Worm (Caenorhabditis elegans) whole organism, young adult: ENCODE measurements around the gene cua-1.

ENCODE experiments used
- B0019.2 ChIP-seq: fragments of 200-800 bp; sonication (Bioruptor generic); conservative IDR thresholded peaks from 2 replicates; pipeline ENCODE4 v1.3.6; 2022; ENCODE audit warnings: missing genetic modification reagents, missing genetic modification characterization, missing compliant biosample characterization
- B0035.1 ChIP-seq: sonication (generic microtip); optimal IDR thresholded peaks from 2 replicates; lab custom pipeline; 2016; ENCODE audit warnings: missing genetic modification characterization, mild to moderate bottlenecking, missing compliant biosample characterization, missing genotype, missing genetic modification reagents
- B0336.3 ChIP-seq: fragments of 200-800 bp; sonication (Bioruptor generic); IDR thresholded peaks from 2 replicates; pipeline ENCODE4 v1.3.6; 2022; ENCODE audit warnings: missing genetic modification characterization, missing compliant biosample characterization
- F10E7.11 ChIP-seq: sonication (generic microtip); optimal IDR thresholded peaks from 2 replicates; lab custom pipeline; 2017; ENCODE audit warnings: mild to moderate bottlenecking, missing genetic modification characterization, moderate library complexity, missing compliant biosample characterization
- F33H1.4 ChIP-seq: fragments of 200-800 bp; sonication (Bioruptor generic); IDR thresholded peaks from 2 replicates; pipeline ENCODE4 v1.3.6; 2022; ENCODE audit warnings: missing genetic modification reagents, missing genetic modification characterization, missing compliant biosample characterization
- F37B4.10 ChIP-seq: fragments of 200-800 bp; sonication (Bioruptor generic); IDR thresholded peaks from 2 replicates; pipeline ENCODE4 v1.3.6; 2022; ENCODE audit warnings: missing genetic modification characterization, missing compliant biosample characterization
- F57A8.1 ChIP-seq: fragments of 200-800 bp; sonication (Bioruptor generic); optimal IDR thresholded peaks from 2 replicates; lab custom pipeline; 2018; ENCODE audit warnings: mild to moderate bottlenecking, missing genetic modification characterization, moderate library complexity, missing compliant biosample characterization
- F57C9.4 ChIP-seq: sonication (generic microtip); optimal IDR thresholded peaks from 2 replicates; lab custom pipeline; 2017; ENCODE audit warnings: mild to moderate bottlenecking, missing genetic modification characterization, missing compliant biosample characterization
- K12H6.12 ChIP-seq: fragments of 200-800 bp; sonication (Bioruptor generic); optimal IDR thresholded peaks from 2 replicates; lab custom pipeline; 2018; ENCODE audit warnings: mild to moderate bottlenecking, missing genetic modification characterization, missing compliant biosample characterization
- T07F8.4 ChIP-seq: sonication (generic microtip); optimal IDR thresholded peaks from 2 replicates; lab custom pipeline; 2016; ENCODE audit warnings: mild to moderate bottlenecking, missing genetic modification characterization, moderate library complexity, missing compliant biosample characterization
- Y53F4B.3 ChIP-seq: fragments of 200-800 bp; sonication (Bioruptor generic); IDR thresholded peaks from 2 replicates; pipeline ENCODE4 v1.3.6; 2022; ENCODE audit warnings: missing genetic modification reagents, missing genetic modification characterization, missing compliant biosample characterization
- Y53G8AR.9 ChIP-seq: fragments of 200-800 bp; sonication (Bioruptor generic); conservative IDR thresholded peaks from 2 replicates; pipeline ENCODE4 v1.3.6; 2022; ENCODE audit warnings: missing genetic modification reagents, missing genetic modification characterization, missing compliant biosample characterization
- attf-3 ChIP-seq: fragments of 200-800 bp; sonication (Bioruptor generic); conservative IDR thresholded peaks from 2 replicates; pipeline ENCODE4 v1.3.6; 2022; ENCODE audit warnings: missing genetic modification reagents, missing genetic modification characterization, missing compliant biosample characterization
- attf-5 ChIP-seq: fragments of 200-800 bp; sonication (Bioruptor generic); optimal IDR thresholded peaks from 2 replicates; lab custom pipeline; 2018; ENCODE audit warnings: mild to moderate bottlenecking, missing genetic modification characterization, missing compliant biosample characterization
- ceh-100 ChIP-seq: fragments of 200-800 bp; sonication (Bioruptor generic); IDR thresholded peaks from 2 replicates; pipeline ENCODE4 v1.3.6; 2022; ENCODE audit warnings: missing genetic modification reagents, missing genetic modification characterization, missing compliant biosample characterization
- ceh-91 ChIP-seq: fragments of 200-800 bp; sonication (Bioruptor generic); IDR thresholded peaks from 2 replicates; pipeline ENCODE4 v1.3.6; 2022; ENCODE audit warnings: missing genetic modification reagents, missing genetic modification characterization, missing compliant biosample characterization
- die-1 ChIP-seq: sonication (generic microtip); optimal IDR thresholded peaks from 2 replicates; lab custom pipeline; 2016; ENCODE audit warnings: missing genotype, mild to moderate bottlenecking, missing genetic modification characterization, missing compliant biosample characterization
- egl-44 ChIP-seq: fragments of 200-800 bp; sonication (Bioruptor generic); IDR thresholded peaks from 2 replicates; pipeline ENCODE4 v1.3.6; 2022; ENCODE audit warnings: missing genetic modification reagents, missing genetic modification characterization, missing compliant biosample characterization
- ekl-4 ChIP-seq: fragments of 200-800 bp; sonication (Bioruptor generic); IDR thresholded peaks from 2 replicates; pipeline ENCODE4 v1.3.6; 2022; ENCODE audit warnings: missing genetic modification reagents, missing genetic modification characterization, missing compliant biosample characterization
- ets-4 ChIP-seq: fragments of 200-800 bp; sonication (Bioruptor generic); optimal IDR thresholded peaks from 2 replicates; lab custom pipeline; 2018; ENCODE audit warnings: mild to moderate bottlenecking, missing genetic modification characterization, missing compliant biosample characterization
- fkh-3 ChIP-seq: sonication (generic microtip); optimal IDR thresholded peaks from 2 replicates; lab custom pipeline; 2016; ENCODE audit warnings: mild to moderate bottlenecking, missing genetic modification characterization, missing compliant biosample characterization
- gei-17 ChIP-seq: fragments of 200-800 bp; sonication (Bioruptor generic); optimal IDR thresholded peaks from 2 replicates; lab custom pipeline; 2018; ENCODE audit warnings: mild to moderate bottlenecking, missing genetic modification characterization, missing compliant biosample characterization
- lag-1 ChIP-seq: fragments of 200-800 bp; sonication (Bioruptor generic); IDR thresholded peaks from 2 replicates; pipeline ENCODE4 v1.3.6; 2022; ENCODE audit warnings: missing genetic modification reagents, missing genetic modification characterization, missing compliant biosample characterization
- let-526 ChIP-seq: fragments of 200-800 bp; sonication (Bioruptor generic); IDR thresholded peaks from 2 replicates; pipeline ENCODE4 v1.3.6; 2022; ENCODE audit warnings: missing genetic modification reagents, missing genetic modification characterization, missing compliant biosample characterization
- let-607 ChIP-seq, 2 experiments: fragments of 200-800 bp in 1 of 2; sonication (Bioruptor generic) in 1 of 2; sonication (generic microtip) in 1 of 2; optimal IDR thresholded peaks; 2 replicates each; lab custom pipeline; 2016 to 2018; ENCODE audit warnings: mild to moderate bottlenecking in 2 of 2, missing compliant biosample characterization in 2 of 2, missing genetic modification characterization in 2 of 2, moderate library complexity in 2 of 2, missing genotype in 1 of 2
- lin-26 ChIP-seq: fragments of 200-800 bp; sonication (Bioruptor generic); IDR thresholded peaks from 2 replicates; pipeline ENCODE4 v1.3.6; 2022; ENCODE audit warnings: missing genetic modification reagents, missing genetic modification characterization, missing compliant biosample characterization
- lsl-1 ChIP-seq: fragments of 200-800 bp; sonication (Bioruptor generic); optimal IDR thresholded peaks from 2 replicates; lab custom pipeline; 2018; ENCODE audit warnings: mild to moderate bottlenecking, missing genetic modification characterization, moderate library complexity, missing compliant biosample characterization
- madf-6 ChIP-seq: fragments of 200-800 bp; sonication (Bioruptor generic); IDR thresholded peaks from 2 replicates; pipeline ENCODE4 v1.3.6; 2022; ENCODE audit warnings: missing genetic modification reagents, missing genetic modification characterization, missing compliant biosample characterization
- madf-8 ChIP-seq: fragments of 200-800 bp; sonication (Bioruptor generic); conservative IDR thresholded peaks from 2 replicates; pipeline ENCODE4 v1.3.6; 2022; ENCODE audit warnings: missing genetic modification reagents, missing genetic modification characterization, missing compliant biosample characterization
- mxl-1 ChIP-seq: sonication (generic microtip); optimal IDR thresholded peaks from 2 replicates; lab custom pipeline; 2016; ENCODE audit warnings: missing genetic modification characterization, missing compliant biosample characterization
- nfya-2 ChIP-seq: fragments of 200-800 bp; sonication (Bioruptor generic); IDR thresholded peaks from 2 replicates; pipeline ENCODE4 v1.3.6; 2022; ENCODE audit warnings: missing genetic modification reagents, missing genetic modification characterization, missing compliant biosample characterization
- nfyb-1 ChIP-seq: fragments of 200-800 bp; sonication (Bioruptor generic); IDR thresholded peaks from 2 replicates; pipeline ENCODE4 v1.3.6; 2022; ENCODE audit warnings: missing genetic modification reagents, missing genetic modification characterization, missing compliant biosample characterization
- rcor-1 ChIP-seq: fragments of 200-800 bp; sonication (Bioruptor generic); IDR thresholded peaks from 2 replicates; pipeline ENCODE4 v1.3.6; 2022; ENCODE audit warnings: missing genetic modification reagents, missing genetic modification characterization, missing compliant biosample characterization
- sea-2 ChIP-seq: fragments of 200-800 bp; sonication (Bioruptor generic); IDR thresholded peaks from 2 replicates; pipeline ENCODE4 v1.3.6; 2022; ENCODE audit warnings: missing genetic modification characterization, missing compliant biosample characterization
- snpc-1.1 ChIP-seq: sonication (generic microtip); optimal IDR thresholded peaks from 2 replicates; lab custom pipeline; 2017; ENCODE audit warnings: missing genetic modification characterization, mild to moderate bottlenecking, missing compliant biosample characterization, antibody characterized with exemption, moderate library complexity, missing genotype, missing genetic modification reagents; ENCODE audit not compliant: insufficient read depth
- snpc-1.3 ChIP-seq: sonication (generic microtip); optimal IDR thresholded peaks from 2 replicates; lab custom pipeline; 2017; ENCODE audit warnings: missing genetic modification characterization, mild to moderate bottlenecking, missing compliant biosample characterization, antibody characterized with exemption, moderate library complexity, missing genotype, missing genetic modification reagents; ENCODE audit not compliant: insufficient read depth
- snpc-4 ChIP-seq, 5 experiments: fragments of 150-350 bp in 1 of 5; sonication (generic microtip) in 4 of 5; optimal IDR thresholded peaks; 2 replicates each; lab custom pipeline; 2014 to 2018; ENCODE audit warnings: missing genetic modification characterization in 5 of 5, missing biosample characterization in 3 of 5, antibody characterized with exemption in 2 of 5, mild to moderate bottlenecking in 2 of 5, missing compliant biosample characterization in 2 of 5, missing genotype in 2 of 5, moderate library complexity in 2 of 5, missing genetic modification reagents in 1 of 5
- sptf-2 ChIP-seq: fragments of 200-800 bp; sonication (Bioruptor generic); optimal IDR thresholded peaks from 2 replicates; lab custom pipeline; 2018; ENCODE audit warnings: mild to moderate bottlenecking, missing genetic modification characterization, missing compliant biosample characterization
- tbp1 ChIP-seq: fragments of 200-800 bp; sonication (Bioruptor generic); optimal IDR thresholded peaks from 2 replicates; lab custom pipeline; 2018; ENCODE audit warnings: mild to moderate bottlenecking, missing genetic modification characterization, missing compliant biosample characterization
- unc-130 ChIP-seq: sonication (generic microtip); optimal IDR thresholded peaks from 2 replicates; lab custom pipeline; 2016; ENCODE audit warnings: missing genetic modification reagents, missing genetic modification characterization, missing compliant biosample characterization
- ztf-22 ChIP-seq: fragments of 200-800 bp; sonication (Bioruptor generic); optimal IDR thresholded peaks from 2 replicates; lab custom pipeline; 2018; ENCODE audit warnings: mild to moderate bottlenecking, missing genetic modification characterization, moderate library complexity, missing compliant biosample characterization
- ztf-26 ChIP-seq: sonication (generic microtip); optimal IDR thresholded peaks from 2 replicates; lab custom pipeline; 2017; ENCODE audit warnings: missing genetic modification characterization, missing compliant biosample characterization
- ztf-3 ChIP-seq: fragments of 200-800 bp; sonication (Bioruptor generic); optimal IDR thresholded peaks from 2 replicates; lab custom pipeline; 2018; ENCODE audit warnings: mild to moderate bottlenecking, missing genetic modification characterization, missing compliant biosample characterization

cua-1 gene

DNA sequence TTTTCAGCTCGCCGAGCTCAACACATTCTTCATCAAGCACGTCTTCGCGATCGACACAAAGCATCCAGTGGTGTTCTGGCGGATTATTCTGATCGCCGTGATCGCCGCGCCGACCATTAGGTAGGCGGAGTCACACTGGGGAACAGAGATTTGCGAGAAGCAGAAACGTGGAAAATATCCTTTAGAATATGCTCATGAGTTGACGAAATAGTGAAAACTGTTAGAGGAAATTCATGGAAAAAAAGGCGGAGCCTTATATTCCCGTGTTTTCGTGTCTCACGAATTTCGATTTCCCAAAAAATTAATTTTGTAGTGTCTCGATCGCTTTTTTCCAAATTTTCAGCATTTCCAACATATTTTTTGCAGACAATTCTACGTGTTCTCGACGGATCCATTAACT lies 19.4 kb upstream of the cua-1 start:
- TF ChIP-seq B0035.1 (no peak), snpc-1.3 (no peak), unc-130 (GFP tag; lab: Kevin White, UChicago) (no peak), nfyb-1 (no peak), K12H6.12 (tag; lab: Kevin White, UChicago) (no peak), F57A8.1 (GFP tag; lab: Kevin White, UChicago) (no peak), ekl-4 (GFP tag; lab: Robert Waterston, UW) (no peak), gei-17 (GFP tag; lab: Kevin White, UChicago) (no peak), ets-4 (GFP tag; lab: Kevin White, UChicago) (no peak), sptf-2 (no peak), egl-44 (GFP tag; lab: Robert Waterston, UW) (no peak)

DNA sequence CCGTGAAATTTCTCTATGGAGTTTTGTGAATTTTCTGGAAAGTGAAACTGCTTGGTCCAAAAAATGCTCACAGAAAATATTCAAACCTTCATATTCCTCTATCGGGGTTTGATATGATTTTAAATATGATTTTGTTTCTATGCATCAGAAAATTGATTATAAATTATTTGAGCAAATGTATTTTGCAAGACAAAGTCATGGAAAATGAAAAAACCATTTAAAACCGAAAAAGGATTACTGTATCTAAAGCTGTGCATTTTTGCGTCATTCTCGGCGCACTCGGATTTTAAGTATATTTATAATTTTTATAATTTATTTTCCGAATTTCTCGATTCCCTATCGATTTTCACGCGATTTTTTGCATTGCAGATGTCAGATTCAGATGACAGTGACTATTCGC lies 16.4 kb upstream of the cua-1 start, which contains the start of gene pssy-2:
Gene pssy-2, plus strand, starts transcription at position 301 of the 400 bp plus-strand sequence.
- peak; percentile 14 for TF ChIP-seq lsl-1 (GFP tag; lab: Kevin White, UChicago)
- no peak for TF ChIP-seq F33H1.4 (GFP tag; lab: Robert Waterston, UW)

- TF ChIP-seq nfyb-1, result peak; percentile 81
- TF ChIP-seq sea-2 (GFP tag; lab: Robert Waterston, UW), result no peak
- TF ChIP-seq Y53G8AR.9 (GFP tag; lab: Robert Waterston, UW), result peak; percentile 87; the same call in 1 of the 2 replicates
- peak; percentile 86 for TF ChIP-seq ekl-4 (GFP tag; lab: Robert Waterston, UW)
- no peak for TF ChIP-seq fkh-3
- peak; percentile 30 for TF ChIP-seq gei-17 (GFP tag; lab: Kevin White, UChicago)
- no peak for TF ChIP-seq attf-3 (GFP tag; lab: Robert Waterston, UW)
- no peak for TF ChIP-seq F57C9.4 (tag; lab: Kevin White, UChicago)
- TF ChIP-seq attf-5, result peak; percentile 18
- TF ChIP-seq lag-1 (GFP tag; lab: Robert Waterston, UW), result no peak
- TF ChIP-seq Y53F4B.3 (GFP tag; lab: Robert Waterston, UW), result no peak
- no peak for TF ChIP-seq ztf-26
- TF ChIP-seq madf-8 (GFP tag; lab: Robert Waterston, UW), result no peak
- peak in 1 of 2 experiments; percentile 46 for TF ChIP-seq let-607 (tag; optimal IDR thresholded peaks at IDR 0.05; lab: Kevin White, UChicago)
- peak; percentile 67 for TF ChIP-seq rcor-1 (GFP tag; lab: Robert Waterston, UW)
- no peak for TF ChIP-seq ztf-22 (GFP tag; lab: Kevin White, UChicago)
- TF ChIP-seq lin-26 (GFP tag; lab: Robert Waterston, UW), result no peak
- peak; percentile 66 for TF ChIP-seq madf-6 (GFP tag; lab: Robert Waterston, UW)
- no peak for TF ChIP-seq nfya-2 (GFP tag; lab: Robert Waterston, UW)
- TF ChIP-seq die-1 (tag; lab: Kevin White, UChicago), result no peak
- TF ChIP-seq snpc-4 (GFP tag; optimal IDR thresholded peaks at IDR 0.05; lab: Kevin White, UChicago), result no peak
- peak in 2 of 4 experiments; percentile 54 to 62 for TF ChIP-seq snpc-4 (tag; optimal IDR thresholded peaks at IDR 0.05; lab: Kevin White, UChicago)
- TF ChIP-seq F57A8.1 (GFP tag; lab: Kevin White, UChicago), result no peak
- TF ChIP-seq ztf-3 (GFP tag; lab: Kevin White, UChicago), result no peak
- TF ChIP-seq B0336.3 (GFP tag; lab: Robert Waterston, UW), result peak; percentile 51; the same call in 1 of the 2 replicates
- no peak for TF ChIP-seq mxl-1 (tag; lab: Kevin White, UChicago)
- TF ChIP-seq F10E7.11 (tag; lab: Kevin White, UChicago), result no peak
- no peak for TF ChIP-seq let-526 (GFP tag; lab: Robert Waterston, UW)
- no peak for TF ChIP-seq T07F8.4 (tag; lab: Kevin White, UChicago)
- no peak for TF ChIP-seq B0019.2 (GFP tag; lab: Robert Waterston, UW)
- TF ChIP-seq ceh-91, result no peak
- no peak for TF ChIP-seq F37B4.10 (GFP tag; lab: Robert Waterston, UW)
- no peak for TF ChIP-seq snpc-1.1
- TF ChIP-seq ceh-100 (GFP tag; lab: Robert Waterston, UW), result peak; percentile 58; the same call in 1 of the 2 replicates
- TF ChIP-seq tbp1 (GFP tag; lab: Kevin White, UChicago), result peak; percentile 51
These were observed 10.9 kb upstream of the cua-1 start, which contains the start of gene cdk-5 for ce11 chrIII:13465918-13466592. Gene cdk-5, minus strand, starts transcription at chrIII:13466342.
